Worm (Caenorhabditis elegans) whole organism, late embryonic: ENCODE data around the gene pgp-9.
A peak's percentile ranks its signal among the peaks of the same experiment; 100 is the strongest.

Experiments used
- F13H6.1 ChIP-seq: sonication (generic microtip); optimal IDR thresholded peaks from 2 replicates; lab custom pipeline; 2016; ENCODE audit warnings: missing genetic modification characterization, missing compliant biosample characterization
- K09A11.1 ChIP-seq: sonication (generic microtip); optimal IDR thresholded peaks from 2 replicates; lab custom pipeline; 2017; ENCODE audit warnings: antibody characterized with exemption, mild to moderate bottlenecking, missing genetic modification characterization, missing compliant biosample characterization; ENCODE audit not compliant: insufficient read depth
- T23F11.4 ChIP-seq: fragments of 200-800 bp; sonication (Bioruptor generic); optimal IDR thresholded peaks from 2 replicates; lab custom pipeline; 2018; ENCODE audit warnings: mild to moderate bottlenecking, missing genetic modification characterization, missing compliant biosample characterization
- Y22D7AL.16 ChIP-seq: sonication (generic microtip); optimal IDR thresholded peaks from 2 replicates; lab custom pipeline; 2016; ENCODE audit warnings: missing genetic modification characterization, missing compliant biosample characterization
- ahr-1 ChIP-seq: sonication (generic microtip); optimal IDR thresholded peaks from 2 replicates; lab custom pipeline; 2016; ENCODE audit warnings: missing genetic modification characterization, missing compliant biosample characterization
- ceh-18 ChIP-seq: sonication (generic microtip); optimal IDR thresholded peaks from 2 replicates; lab custom pipeline; 2016; ENCODE audit warnings: missing genetic modification characterization, missing compliant biosample characterization
- ceh-22 ChIP-seq: sonication (generic microtip); optimal IDR thresholded peaks from 2 replicates; lab custom pipeline; 2017; ENCODE audit warnings: missing biosample characterization, missing genetic modification characterization
- ceh-24 ChIP-seq: sonication (generic microtip); optimal IDR thresholded peaks from 2 replicates; lab custom pipeline; 2016; ENCODE audit warnings: mild to moderate bottlenecking, missing genetic modification characterization, missing compliant biosample characterization
- ceh-34 ChIP-seq: sonication (generic microtip); optimal IDR thresholded peaks from 2 replicates; lab custom pipeline; 2016; ENCODE audit warnings: mild to moderate bottlenecking, missing genetic modification characterization, missing compliant biosample characterization
- ceh-45 ChIP-seq: fragments of 200-800 bp; sonication (Bioruptor generic); IDR thresholded peaks from 2 replicates; pipeline ENCODE4 v1.3.6; 2022; ENCODE audit warnings: missing genetic modification reagents, missing genetic modification characterization, missing compliant biosample characterization
- ceh-9 ChIP-seq: sonication (generic microtip); optimal IDR thresholded peaks from 2 replicates; lab custom pipeline; 2016; ENCODE audit warnings: mild to moderate bottlenecking, missing genetic modification characterization, inconsistent platforms, missing compliant biosample characterization
- dve-1 ChIP-seq: sonication (generic microtip); optimal IDR thresholded peaks from 2 replicates; lab custom pipeline; 2017; ENCODE audit warnings: antibody characterized with exemption, mild to moderate bottlenecking, missing genetic modification characterization, missing compliant biosample characterization
- elt-2 ChIP-seq: sonication (generic microtip); optimal IDR thresholded peaks from 2 replicates; lab custom pipeline; 2016; ENCODE audit warnings: missing genetic modification reagents, missing genetic modification characterization, missing compliant biosample characterization
- fkh-10 ChIP-seq: fragments of 150-350 bp; optimal IDR thresholded peaks from 2 replicates; lab custom pipeline; 2014; ENCODE audit warnings: missing biosample characterization, missing genetic modification reagents, missing genetic modification characterization
- fkh-6 ChIP-seq: sonication (generic microtip); optimal IDR thresholded peaks from 2 replicates; lab custom pipeline; 2016; ENCODE audit warnings: missing genetic modification characterization, missing compliant biosample characterization
- gmeb-2 ChIP-seq: sonication (generic microtip); optimal IDR thresholded peaks from 2 replicates; lab custom pipeline; 2016; ENCODE audit warnings: missing genetic modification characterization, inconsistent platforms, missing compliant biosample characterization
- hlh-13 ChIP-seq: fragments of 200-800 bp; sonication (Bioruptor generic); optimal IDR thresholded peaks from 2 replicates; lab custom pipeline; 2018; ENCODE audit warnings: mild to moderate bottlenecking, missing genetic modification characterization, missing compliant biosample characterization
- hlh-15 ChIP-seq: sonication (generic microtip); optimal IDR thresholded peaks from 2 replicates; lab custom pipeline; 2016; ENCODE audit warnings: missing genetic modification characterization, missing compliant biosample characterization
- hlh-30 ChIP-seq: sonication (generic microtip); optimal IDR thresholded peaks from 2 replicates; lab custom pipeline; 2017; ENCODE audit warnings: antibody characterized with exemption, missing genetic modification characterization, missing compliant biosample characterization; ENCODE audit not compliant: insufficient read depth
- lim-6 ChIP-seq: sonication (generic microtip); optimal IDR thresholded peaks from 2 replicates; lab custom pipeline; 2016; ENCODE audit warnings: missing genetic modification characterization, missing compliant biosample characterization
- madf-2 ChIP-seq: sonication (generic microtip); optimal IDR thresholded peaks from 2 replicates; lab custom pipeline; 2017; ENCODE audit warnings: missing genetic modification characterization, missing compliant biosample characterization
- mec-3 ChIP-seq: sonication (generic microtip); optimal IDR thresholded peaks from 2 replicates; lab custom pipeline; 2016; ENCODE audit warnings: borderline replicate concordance, missing genetic modification characterization, missing compliant biosample characterization
- nhr-11 ChIP-seq: fragments of 150-350 bp; optimal IDR thresholded peaks from 2 replicates; lab custom pipeline; 2014; ENCODE audit warnings: missing biosample characterization, missing genetic modification characterization
- pag-3 ChIP-seq: sonication (generic microtip); optimal IDR thresholded peaks from 2 replicates; lab custom pipeline; 2016; ENCODE audit warnings: missing compliant biosample characterization, missing genetic modification characterization, borderline replicate concordance
- pax-1 ChIP-seq: fragments of 150-350 bp; optimal IDR thresholded peaks from 2 replicates; lab custom pipeline; 2014; ENCODE audit warnings: missing biosample characterization, missing genetic modification characterization
- pha-2 ChIP-seq: sonication (generic microtip); optimal IDR thresholded peaks from 2 replicates; lab custom pipeline; 2017; ENCODE audit warnings: mild to moderate bottlenecking, missing genetic modification characterization, missing compliant biosample characterization
- pha-4 ChIP-seq: fragments of 150-350 bp; optimal IDR thresholded peaks from 2 replicates; lab custom pipeline; 2018; ENCODE audit warnings: missing biosample characterization, missing genetic modification reagents, missing genetic modification characterization
- pqm-1 ChIP-seq: sonication (generic microtip); optimal IDR thresholded peaks from 2 replicates; lab custom pipeline; 2016; ENCODE audit warnings: missing genetic modification characterization, missing compliant biosample characterization
- ref-2 ChIP-seq: sonication (generic microtip); optimal IDR thresholded peaks from 2 replicates; lab custom pipeline; 2016; ENCODE audit warnings: missing genetic modification characterization, missing compliant biosample characterization
- rnt-1 ChIP-seq: sonication (generic microtip); optimal IDR thresholded peaks from 2 replicates; lab custom pipeline; 2016; ENCODE audit warnings: missing genetic modification characterization, missing compliant biosample characterization
- sox-4 ChIP-seq: sonication (generic microtip); optimal IDR thresholded peaks from 2 replicates; lab custom pipeline; 2017; ENCODE audit warnings: mild to moderate bottlenecking, missing genetic modification characterization, inconsistent platforms, missing compliant biosample characterization
- tbx-2 ChIP-seq: sonication (generic microtip); optimal IDR thresholded peaks from 2 replicates; lab custom pipeline; 2016; ENCODE audit warnings: missing genetic modification characterization, missing compliant biosample characterization
- tbx-7 ChIP-seq: sonication (generic microtip); optimal IDR thresholded peaks from 2 replicates; lab custom pipeline; 2016; ENCODE audit warnings: missing genotype, missing genetic modification characterization, missing compliant biosample characterization
- unc-42 ChIP-seq: sonication (generic microtip); optimal IDR thresholded peaks from 2 replicates; lab custom pipeline; 2016; ENCODE audit warnings: missing genotype, missing genetic modification characterization, missing compliant biosample characterization
- unc-86 ChIP-seq: sonication (generic microtip); optimal IDR thresholded peaks from 2 replicates; lab custom pipeline; 2016; ENCODE audit warnings: missing genetic modification characterization, missing compliant biosample characterization
- zip-5 ChIP-seq: sonication (generic microtip); optimal IDR thresholded peaks from 2 replicates; lab custom pipeline; 2016; ENCODE audit warnings: missing genetic modification characterization, missing compliant biosample characterization

The pgp-9 gene

DNA sequence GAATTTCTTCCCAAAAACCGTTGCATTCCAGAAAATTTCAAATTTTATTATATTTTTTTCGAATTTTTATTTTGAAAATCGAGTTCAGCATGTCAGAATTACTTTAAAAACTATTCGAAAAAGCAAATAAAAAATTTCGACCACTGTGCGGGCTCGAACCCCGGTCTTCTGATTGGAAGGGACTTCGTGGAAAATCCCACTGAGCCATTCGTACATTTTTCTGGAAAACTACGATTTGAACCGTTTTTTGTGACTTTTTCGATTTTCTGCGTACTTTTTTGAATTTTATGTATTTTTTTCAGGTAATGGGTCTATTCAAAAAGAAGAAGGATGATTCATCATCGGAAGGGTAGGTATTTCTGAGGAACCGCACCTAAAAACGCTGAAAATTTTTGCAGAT lies at the start of gene pgp-9:
TSS of gene pgp-9 (plus strand) at position 301 of the 400 bp plus-strand sequence.
- no peak for TF ChIP-seq ahr-1 (tag; lab: Kevin White, UChicago)
- no peak for TF ChIP-seq ceh-22 (tag; lab: Kevin White, UChicago)
- no peak for TF ChIP-seq ref-2 (tag; lab: Kevin White, UChicago)
- no peak for TF ChIP-seq ceh-45
- TF ChIP-seq mec-3 (tag; lab: Kevin White, UChicago): no peak
- no peak for TF ChIP-seq zip-5 (tag; lab: Kevin White, UChicago)
- no peak for TF ChIP-seq Y22D7AL.16

ce11 chrV:17706217-17706806 lies 49.4 kb upstream of the pgp-9 start:
- TF ChIP-seq rnt-1 (tag; lab: Kevin White, UChicago) (no peak), pag-3 (tag; lab: Kevin White, UChicago) (no peak), fkh-10 (GFP tag; lab: Kevin White, UChicago) (no peak), dve-1 (tag; lab: Kevin White, UChicago) (no peak), nhr-11 (tag; lab: Kevin White, UChicago) (no peak), pha-4 (tag; lab: Kevin White, UChicago) (no peak), ceh-24 (tag; lab: Kevin White, UChicago) (no peak), hlh-30 (tag; lab: Kevin White, UChicago) (no peak), ceh-9 (tag; lab: Kevin White, UChicago) (no peak), hlh-15 (tag; lab: Kevin White, UChicago) (no peak), pha-2 (tag; lab: Kevin White, UChicago) (no peak)
- TF ChIP-seq, all 69 proteins: peak for 0

DNA sequence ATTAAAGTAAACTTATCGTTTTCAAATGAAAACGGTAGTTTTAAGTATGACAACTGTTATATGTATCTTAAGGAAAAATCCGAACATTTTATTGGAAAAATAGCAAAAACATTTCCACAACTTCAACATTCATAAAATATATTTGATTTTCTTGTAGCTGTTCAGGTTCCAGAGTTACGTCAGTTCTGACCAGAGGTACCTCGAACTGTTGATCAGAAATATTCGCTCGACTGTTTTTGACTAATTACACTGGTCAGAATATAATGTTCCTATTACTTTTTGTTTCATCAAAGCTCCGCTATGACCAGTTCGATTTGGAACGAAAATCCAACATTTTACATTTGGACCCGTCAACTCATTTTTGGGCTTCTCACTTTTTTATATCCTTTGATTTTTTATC lies 48.7 kb upstream of the pgp-9 start, which contains the start of gene srh-31:
TSS of gene srh-31 (plus strand) at position 301 of the 400 bp plus-strand sequence.
- no peak for TF ChIP-seq tbx-2 (tag; lab: Kevin White, UChicago)

- no peak for TF ChIP-seq unc-86 (tag; lab: Kevin White, UChicago)
- TF ChIP-seq ceh-9 (tag; lab: Kevin White, UChicago): no peak
Observed at ce11 chrV:17712349-17712748, 43.3 kb upstream of the pgp-9 start.

ce11 chrV:17714330-17714729 lies 41.4 kb upstream of the pgp-9 start, which contains the start of gene twk-33:
Gene twk-33, minus strand, starts transcription at chrV:17714377.
- TF ChIP-seq elt-2: peak; percentile 98
- no peak for TF ChIP-seq pax-1

ce11 chrV:17718647-17719046 lies 37.0 kb upstream of the pgp-9 start, which contains the start of gene str-77:
Gene str-77, plus strand, starts transcription at chrV:17718947.
- TF ChIP-seq hlh-15 (tag; lab: Kevin White, UChicago) (no peak), K09A11.1 (tag; lab: Kevin White, UChicago) (no peak), fkh-6 (tag; lab: Kevin White, UChicago) (no peak), tbx-7 (tag; lab: Kevin White, UChicago) (no peak), madf-2 (tag; lab: Kevin White, UChicago) (no peak), ceh-45 (no peak), hlh-30 (tag; lab: Kevin White, UChicago) (no peak), pqm-1 (no peak), unc-42 (tag; lab: Kevin White, UChicago) (no peak), T23F11.4 (GFP tag; lab: Kevin White, UChicago) (no peak), sox-4 (tag; lab: Kevin White, UChicago) (no peak), hlh-13 (GFP tag; lab: Kevin White, UChicago) (no peak), F13H6.1 (tag; lab: Kevin White, UChicago) (no peak), tbx-2 (tag; lab: Kevin White, UChicago) (no peak), lim-6 (tag; lab: Kevin White, UChicago) (no peak), unc-86 (tag; lab: Kevin White, UChicago) (no peak), ceh-34 (tag; lab: Kevin White, UChicago) (no peak), gmeb-2 (tag; lab: Kevin White, UChicago) (no peak), ceh-18 (tag; lab: Kevin White, UChicago) (no peak)
